Fruit fly (Drosophila melanogaster): ENCODE measurements around the gene CG5921.
A peak's percentile ranks its signal among the peaks of the same experiment; 100 is the strongest.

CG5921 gene

DNA sequence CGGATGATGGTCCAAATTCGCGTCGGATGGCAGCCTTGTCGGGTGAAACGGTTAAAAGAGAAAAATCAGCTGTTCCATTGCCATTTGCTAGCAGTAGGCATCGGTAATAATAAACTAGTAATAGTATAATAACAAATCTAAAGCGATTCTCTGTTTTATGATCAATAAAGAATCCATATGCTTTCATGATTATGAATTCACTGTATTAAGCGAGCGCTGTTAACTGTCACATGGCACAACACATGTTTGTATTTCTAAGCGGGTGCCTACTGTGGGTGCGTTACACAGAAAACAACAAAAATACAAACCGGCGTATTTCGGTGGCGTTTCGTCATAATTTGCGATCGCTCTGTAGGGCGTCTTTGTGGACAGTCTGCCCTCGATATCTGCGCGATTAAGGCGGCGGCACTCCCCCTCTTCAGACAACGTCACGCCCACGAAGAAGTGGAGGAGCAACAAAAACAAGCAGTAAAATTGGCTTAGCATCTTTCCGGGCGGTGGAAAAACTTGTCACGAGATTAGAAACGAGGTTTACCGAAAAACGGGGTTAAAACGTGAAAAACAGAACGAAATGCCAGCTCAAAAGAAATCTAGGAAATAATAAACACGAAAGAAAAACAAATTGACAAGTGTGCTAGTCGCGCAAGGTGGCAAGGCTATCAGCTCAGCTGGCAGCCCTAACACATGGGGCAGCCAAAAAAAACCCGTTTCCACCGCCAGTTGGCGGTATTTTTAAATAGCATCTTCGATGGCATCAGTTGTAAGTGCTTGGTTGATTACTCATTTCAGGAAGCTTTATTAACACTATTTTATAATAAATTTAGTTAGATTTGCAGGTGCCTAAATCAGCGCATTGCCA lies 40.4 kb downstream of the CG5921 start, which contains the start of the genes Nep1 and Mipp2:
Nep1 (plus strand) TSS at position 397 of the 859 bp plus-strand sequence.
Mipp2 (minus strand) TSS at position 663 of the 859 bp plus-strand sequence.
- peak; percentile 17 for TF ChIP-seq spab (GFP tag; optimal IDR thresholded peaks at IDR 0.05)
- TF ChIP-seq CG4318 (GFP tag; optimal IDR thresholded peaks at IDR 0.05), result no peak
- TF ChIP-seq CG16779 (tag; optimal IDR thresholded peaks at IDR 0.05), result no peak
- TF ChIP-seq fd85E (GFP tag; optimal IDR thresholded peaks at IDR 0.05), result no peak
- TF ChIP-seq pdm3 (GFP tag; optimal IDR thresholded peaks at IDR 0.05), result peak; percentile 63
- TF ChIP-seq CG7368 (GFP tag; optimal IDR thresholded peaks at IDR 0.05), result no peak
- peak; percentile 54 for TF ChIP-seq OdsH (GFP tag; optimal IDR thresholded peaks at IDR 0.05)
- TF ChIP-seq esn (GFP tag; optimal IDR thresholded peaks at IDR 0.05), result peak; percentile 62
- TF ChIP-seq CG3032 (tag; optimal IDR thresholded peaks at IDR 0.05), result peak; percentile 23
- TF ChIP-seq Ets21C (GFP tag; optimal IDR thresholded peaks at IDR 0.05), result peak; percentile 11
- TF ChIP-seq Sox14 (GFP tag; optimal IDR thresholded peaks at IDR 0.05), result peak; percentile 58
- peak; percentile 67 for TF ChIP-seq CG11294 (GFP tag; IDR thresholded peaks at IDR 0.05)
- TF ChIP-seq eg (GFP tag; IDR thresholded peaks at IDR 0.05), result peak; percentile 80
- TF ChIP-seq CG1621 (tag; optimal IDR thresholded peaks at IDR 0.05), result no peak
- peak; percentile 39 for TF ChIP-seq CG31627 (GFP tag; optimal IDR thresholded peaks at IDR 0.05)
- TF ChIP-seq Met (GFP tag; optimal IDR thresholded peaks at IDR 0.05), result peak; percentile 64
- TF ChIP-seq CG34406 (GFP tag; optimal IDR thresholded peaks at IDR 0.05), result no peak
- peak; percentile 42 for TF ChIP-seq Hr39 (GFP tag; optimal IDR thresholded peaks at IDR 0.05)
- TF ChIP-seq dsx (GFP tag; optimal IDR thresholded peaks at IDR 0.05; ENCODE audit: poor library complexity, severe bottlenecking), result peak; percentile 16
- no peak for TF ChIP-seq CG6854 (GFP tag; optimal IDR thresholded peaks at IDR 0.05)
- TF ChIP-seq net (GFP tag; optimal IDR thresholded peaks at IDR 0.05), result peak; percentile 14
- TF ChIP-seq CG8319 (GFP tag; optimal IDR thresholded peaks at IDR 0.05), result no peak
- TF ChIP-seq lz (GFP tag; optimal IDR thresholded peaks at IDR 0.05), result peak; percentile 57
- peak; percentile 31 for TF ChIP-seq Ets96B (tag; optimal IDR thresholded peaks at IDR 0.05)
- peak; percentile 71 for TF ChIP-seq Hr4 (GFP tag; optimal IDR thresholded peaks at IDR 0.05)
- no peak for TF ChIP-seq CG6792 (GFP tag; optimal IDR thresholded peaks at IDR 0.05)
- TF ChIP-seq CG11762 (GFP tag; optimal IDR thresholded peaks at IDR 0.05; ENCODE audit: insufficient read depth), result peak; percentile 23
- TF ChIP-seq CG10669 (GFP tag; optimal IDR thresholded peaks at IDR 0.05), result peak; percentile 37
- peak; percentile 63 for TF ChIP-seq CG32006 (GFP tag; optimal IDR thresholded peaks at IDR 0.05)
- peak; percentile 20 for TF ChIP-seq fkh (GFP tag; optimal IDR thresholded peaks at IDR 0.05)
- TF ChIP-seq CG3919 (GFP tag; optimal IDR thresholded peaks at IDR 0.05), result peak; percentile 54
- TF ChIP-seq Hr38 (GFP tag; optimal IDR thresholded peaks at IDR 0.05), result no peak
- peak; percentile 76 for TF ChIP-seq CG6163 (GFP tag; IDR thresholded peaks at IDR 0.05)
- peak; percentile 24 for TF ChIP-seq acj6 (GFP tag; optimal IDR thresholded peaks at IDR 0.05)
- TF ChIP-seq vri (GFP tag; optimal IDR thresholded peaks at IDR 0.05), result no peak
- TF ChIP-seq CG6808 (GFP tag; optimal IDR thresholded peaks at IDR 0.05), result no peak
- no peak for TF ChIP-seq salr (GFP tag; optimal IDR thresholded peaks at IDR 0.05)
- no peak for TF ChIP-seq Eip93F (GFP tag; optimal IDR thresholded peaks at IDR 0.05)
- TF ChIP-seq Sox15 (GFP tag; optimal IDR thresholded peaks at IDR 0.05), result no peak
- TF ChIP-seq Sox102F (GFP tag; optimal IDR thresholded peaks at IDR 0.05), result peak; percentile 46
- peak; percentile 80 for TF ChIP-seq svp (GFP tag)
- peak; percentile 56 for TF ChIP-seq CG10631 (GFP tag; optimal IDR thresholded peaks at IDR 0.05)
- peak in 1 of 2 experiments; percentile 7 for TF ChIP-seq ss (GFP tag; optimal IDR thresholded peaks at IDR 0.05)
- no peak for TF ChIP-seq CG8632 (GFP tag; optimal IDR thresholded peaks at IDR 0.05)
- TF ChIP-seq Gug (GFP tag; IDR thresholded peaks at IDR 0.05), result peak; percentile 50; the same call in 1 of the 2 replicates
- peak; percentile 72 for TF ChIP-seq CG15336 (GFP tag; IDR thresholded peaks at IDR 0.05)
- TF ChIP-seq Smox (GFP tag; optimal IDR thresholded peaks at IDR 0.05), result peak; percentile 17
- no peak for TF ChIP-seq fd59A (GFP tag; optimal IDR thresholded peaks at IDR 0.05)
- no peak for TF ChIP-seq CG9139 (GFP tag; optimal IDR thresholded peaks at IDR 0.05)
- peak; percentile 46; the same call in 1 of the 3 replicates for TF ChIP-seq CG8119 (GFP tag; IDR thresholded peaks at IDR 0.05)
